Fruit fly (Drosophila melanogaster): Measurements from ENCODE around the gene Mad.

Mad gene

DNA sequence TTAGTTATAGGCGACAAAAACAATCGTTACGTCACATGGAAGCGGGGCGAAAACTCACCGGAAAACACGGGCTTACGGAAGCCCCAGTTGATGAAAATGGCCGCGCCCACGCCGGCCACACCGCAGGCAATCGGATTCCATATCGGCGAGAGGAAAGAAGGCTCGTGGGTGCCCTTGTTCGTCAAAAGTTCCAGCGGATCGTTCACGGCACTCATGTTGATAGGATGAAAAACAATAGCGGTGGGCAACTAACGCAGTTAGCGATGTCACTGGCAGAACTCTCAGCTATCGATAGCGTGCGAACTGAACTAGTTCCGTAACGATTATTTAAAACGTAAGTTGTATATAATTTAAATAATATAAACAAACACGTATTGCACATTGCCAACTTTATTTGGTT lies 14.0 kb downstream of the Mad start, which contains the start of gene ND-B14.5B:
Gene ND-B14.5B (minus strand): TSS at position 379 of the 400 bp plus-strand sequence.
- TF ChIP-seq lz (GFP tag; optimal IDR thresholded peaks at IDR 0.05) (no peak), vri (GFP tag; optimal IDR thresholded peaks at IDR 0.05) (peak; percentile 54)

dm6 chr2L:3144709-3145108 lies 14.7 kb downstream of the Mad start, which contains the start of gene toc:
Gene toc (minus strand): TSS chr2L:3144786.
- TF ChIP-seq vri (GFP tag; optimal IDR thresholded peaks at IDR 0.05) (no peak), eg (GFP tag; IDR thresholded peaks at IDR 0.05) (no peak), Gug (GFP tag; IDR thresholded peaks at IDR 0.05) (no peak), CG15336 (GFP tag; IDR thresholded peaks at IDR 0.05) (0 out of 2 replicates have a peak, but pooled peaks have one; percentile 8), dsx (GFP tag; optimal IDR thresholded peaks at IDR 0.05; ENCODE audit: poor library complexity, severe bottlenecking) (peak; percentile 42), CG3032 (tag; optimal IDR thresholded peaks at IDR 0.05) (no peak), salr (GFP tag; optimal IDR thresholded peaks at IDR 0.05) (no peak), achi (GFP tag; optimal IDR thresholded peaks at IDR 0.05) (no peak), dac (GFP tag; optimal IDR thresholded peaks at IDR 0.05) (no peak)

DNA sequence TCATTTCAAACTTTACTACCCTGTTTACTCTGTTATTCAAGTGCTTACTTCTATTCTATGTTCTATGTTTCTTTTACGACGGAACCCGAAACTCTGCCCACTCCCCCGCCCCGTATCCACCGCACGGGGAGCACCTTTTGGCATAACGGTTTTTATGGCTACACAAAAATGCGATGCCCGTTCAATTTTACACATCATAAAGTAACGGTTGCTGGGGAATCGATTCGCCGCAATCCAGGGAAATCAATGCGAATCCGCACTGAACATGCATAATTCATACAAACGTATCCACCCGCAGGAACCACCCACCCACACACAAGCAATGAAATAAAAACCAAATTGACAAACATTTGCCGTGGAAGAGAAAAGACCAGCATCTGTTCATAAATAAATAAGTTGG lies 15.5 kb downstream of the Mad start:
- TF ChIP-seq CG31627 (GFP tag; optimal IDR thresholded peaks at IDR 0.05) (no peak), Eip93F (GFP tag; optimal IDR thresholded peaks at IDR 0.05) (no peak), CG6792 (GFP tag; optimal IDR thresholded peaks at IDR 0.05) (no peak), CG11902 (GFP tag; optimal IDR thresholded peaks at IDR 0.05) (no peak), Sox15 (GFP tag; optimal IDR thresholded peaks at IDR 0.05) (no peak), CG6854 (GFP tag; optimal IDR thresholded peaks at IDR 0.05) (no peak), CG8632 (GFP tag; optimal IDR thresholded peaks at IDR 0.05) (no peak), CG8119 (GFP tag; IDR thresholded peaks at IDR 0.05) (no peak), dac (GFP tag; optimal IDR thresholded peaks at IDR 0.05) (no peak), CG6276 (GFP tag; optimal IDR thresholded peaks at IDR 0.05) (no peak), eg (GFP tag; IDR thresholded peaks at IDR 0.05) (no peak)

dm6 chr2L:3131641-3132040 lies 27.8 kb downstream of the Mad start:
- TF ChIP-seq Sox102F (GFP tag; optimal IDR thresholded peaks at IDR 0.05), result no peak
- no peak for TF ChIP-seq CG7368 (GFP tag; optimal IDR thresholded peaks at IDR 0.05)
- no peak for TF ChIP-seq CG3919 (GFP tag; optimal IDR thresholded peaks at IDR 0.05)
- no peak for TF ChIP-seq spab (GFP tag; optimal IDR thresholded peaks at IDR 0.05)
- TF ChIP-seq CG6854 (GFP tag; optimal IDR thresholded peaks at IDR 0.05), result no peak
- TF ChIP-seq CG32006 (GFP tag; optimal IDR thresholded peaks at IDR 0.05), result no peak
- no peak for TF ChIP-seq CG8119 (GFP tag; IDR thresholded peaks at IDR 0.05)
- no peak for TF ChIP-seq Hr38 (GFP tag; optimal IDR thresholded peaks at IDR 0.05)
- TF ChIP-seq net (GFP tag; optimal IDR thresholded peaks at IDR 0.05), result no peak
- TF ChIP-seq CG10669 (GFP tag; optimal IDR thresholded peaks at IDR 0.05), result no peak
- no peak for TF ChIP-seq acj6 (GFP tag; optimal IDR thresholded peaks at IDR 0.05)
- TF ChIP-seq CG9139 (GFP tag; optimal IDR thresholded peaks at IDR 0.05), result no peak
- no peak for TF ChIP-seq Sox15 (GFP tag; optimal IDR thresholded peaks at IDR 0.05)
- TF ChIP-seq CG10631 (GFP tag; optimal IDR thresholded peaks at IDR 0.05), result no peak
- TF ChIP-seq fkh (GFP tag; optimal IDR thresholded peaks at IDR 0.05), result no peak
- no peak for TF ChIP-seq ss (GFP tag; optimal IDR thresholded peaks at IDR 0.05)
- TF ChIP-seq Blimp-1 (GFP tag; optimal IDR thresholded peaks at IDR 0.05), result no peak
- TF ChIP-seq CG11762 (GFP tag; optimal IDR thresholded peaks at IDR 0.05; ENCODE audit: insufficient read depth), result no peak

- TF ChIP-seq esn (GFP tag; optimal IDR thresholded peaks at IDR 0.05) (no peak), Hr39 (GFP tag; optimal IDR thresholded peaks at IDR 0.05) (no peak), dsx (GFP tag; optimal IDR thresholded peaks at IDR 0.05; ENCODE audit: poor library complexity, severe bottlenecking) (no peak), CG3919 (GFP tag; optimal IDR thresholded peaks at IDR 0.05) (no peak), fkh (GFP tag; optimal IDR thresholded peaks at IDR 0.05) (no peak), CG6163 (GFP tag; IDR thresholded peaks at IDR 0.05) (no peak), Eip75B (GFP tag; optimal IDR thresholded peaks at IDR 0.05) (no peak), CG3032 (tag; optimal IDR thresholded peaks at IDR 0.05) (no peak), CG6792 (GFP tag; optimal IDR thresholded peaks at IDR 0.05) (no peak), eg (GFP tag; IDR thresholded peaks at IDR 0.05) (no peak), fd85E (GFP tag; optimal IDR thresholded peaks at IDR 0.05) (no peak), fd59A (GFP tag; optimal IDR thresholded peaks at IDR 0.05) (no peak), Sox15 (GFP tag; optimal IDR thresholded peaks at IDR 0.05) (no peak), CG34406 (GFP tag; optimal IDR thresholded peaks at IDR 0.05) (no peak), CG8319 (GFP tag; optimal IDR thresholded peaks at IDR 0.05) (no peak), CG6276 (GFP tag; optimal IDR thresholded peaks at IDR 0.05) (no peak)
These were observed 29.0 kb downstream of the Mad start for dm6 chr2L:3130417-3130816.
